Worm (Caenorhabditis elegans): ENCODE measurements around the gene skr-16.

The skr-16 gene

ce11 chrIV:7205969-7206368 is 37.5 kb downstream of the skr-16 start, which contains the start of gene kcc-1 (continued):
- TF ChIP-seq F52B5.7 (tag; optimal IDR thresholded peaks at IDR 0.05) = no peak
- TF ChIP-seq aptf-2 (GFP tag; conservative IDR thresholded peaks at IDR 0.05) = no peak
- TF ChIP-seq mxl-1 (tag; optimal IDR thresholded peaks at IDR 0.05) = no peak

ce11 chrIV:7208961-7209360 is 40.5 kb downstream of the skr-16 start:
- TF ChIP-seq unc-62 (GFP tag; optimal IDR thresholded peaks at IDR 0.05) (no peak), nhr-179 (tag; optimal IDR thresholded peaks at IDR 0.05) (no peak), mxl-1 (tag; optimal IDR thresholded peaks at IDR 0.05) (no peak), T26A5.8 (tag; optimal IDR thresholded peaks at IDR 0.05) (no peak)

ce11 chrIV:7211313-7211712 is 42.8 kb downstream of the skr-16 start:
- TF ChIP-seq snpc-1.1 (tag; optimal IDR thresholded peaks at IDR 0.05; ENCODE audit: insufficient read depth) = no peak
- peak; percentile 81 for TF ChIP-seq efl-1 (GFP tag; optimal IDR thresholded peaks at IDR 0.05)
- TF ChIP-seq egrh-3 (GFP tag; IDR thresholded peaks at IDR 0.05) = no peak
- peak; percentile 83 for TF ChIP-seq aptf-2 (GFP tag; conservative IDR thresholded peaks at IDR 0.05)
- 0 out of 2 replicates have a peak, but pooled peaks have one; percentile 16 for TF ChIP-seq ceh-91 (GFP tag; IDR thresholded peaks at IDR 0.05)
- TF ChIP-seq xnd-1 (tag; optimal IDR thresholded peaks at IDR 0.05) = peak; percentile 42
- TF ChIP-seq ets-4 (GFP tag; optimal IDR thresholded peaks at IDR 0.05) = no peak
- peak; percentile 90 for TF ChIP-seq madf-6 (GFP tag; IDR thresholded peaks at IDR 0.05)
- TF ChIP-seq die-1 (tag; optimal IDR thresholded peaks at IDR 0.05) = peak; percentile 5
- peak; percentile 38; the same call in 1 of the 2 replicates for TF ChIP-seq hmg-1.2 (GFP tag; IDR thresholded peaks at IDR 0.05)
- TF ChIP-seq hsf-1 (GFP tag; IDR thresholded peaks at IDR 0.05) = no peak
- TF ChIP-seq madf-8 (GFP tag; conservative IDR thresholded peaks at IDR 0.05) = peak; percentile 67

ce11 chrIV:7212769-7213168 is 44.3 kb downstream of the skr-16 start:
- TF ChIP-seq nhr-80 (tag; optimal IDR thresholded peaks at IDR 0.05) = peak; percentile 37
- no peak for TF ChIP-seq tlf-1 (GFP tag; optimal IDR thresholded peaks at IDR 0.05)

- TF ChIP-seq F22D6.2 (tag; optimal IDR thresholded peaks at IDR 0.05) (no peak), T07F8.4 (tag; optimal IDR thresholded peaks at IDR 0.05) (no peak), hsf-1 (GFP tag; IDR thresholded peaks at IDR 0.05) (no peak), pha-4 (tag; optimal IDR thresholded peaks at IDR 0.05) (no peak), cebp-1 (GFP tag; IDR thresholded peaks at IDR 0.05) (no peak), cebp-1 (tag; optimal IDR thresholded peaks at IDR 0.05) (no peak), lsl-1 (GFP tag; optimal IDR thresholded peaks at IDR 0.05) (no peak), sptf-2 (GFP tag; optimal IDR thresholded peaks at IDR 0.05) (no peak), F33H1.4 (GFP tag; IDR thresholded peaks at IDR 0.05) (no peak), him-1 (tag; optimal IDR thresholded peaks at IDR 0.05) (no peak), nfya-2 (GFP tag; IDR thresholded peaks at IDR 0.05) (no peak), lin-40 (tag; optimal IDR thresholded peaks at IDR 0.05) (no peak)
Measured at ce11 chrIV:7216210-7216609, 47.7 kb downstream of the skr-16 start.

Data from whole organism, young adult.